Fruit fly (Drosophila melanogaster) whole organism, wandering third instar larva: ENCODE measurements around the gene CG12035.

ENCODE experiments used
- GATAd ChIP-seq: sonication (Bioruptor generic); optimal IDR thresholded peaks from 2 replicates; lab custom pipeline; 2016; ENCODE audit warnings: missing biosample characterization, missing genetic modification characterization
- OdsH ChIP-seq: fragments of 200-800 bp; sonication (Bioruptor generic); optimal IDR thresholded peaks from 2 replicates; lab custom pipeline; 2016; ENCODE audit warnings: missing biosample characterization, mild to moderate bottlenecking, missing genetic modification characterization
- Sp1 ChIP-seq: fragments of 200-800 bp; sonication (Bioruptor generic); optimal IDR thresholded peaks from 3 replicates; lab custom pipeline; 2019; ENCODE audit warnings: missing biosample characterization, mild to moderate bottlenecking, missing genetic modification characterization, moderate library complexity
- usp ChIP-seq: fragments of >200 bp; optimal IDR thresholded peaks from 2 replicates; lab custom pipeline; 2017; ENCODE audit warnings: missing biosample characterization, missing genetic modification characterization
- woc ChIP-seq: sonication (Bioruptor generic); optimal IDR thresholded peaks from 2 replicates; lab custom pipeline; 2016; ENCODE audit warnings: missing biosample characterization, mild to moderate bottlenecking, missing genetic modification characterization

Gene CG12035

DNA sequence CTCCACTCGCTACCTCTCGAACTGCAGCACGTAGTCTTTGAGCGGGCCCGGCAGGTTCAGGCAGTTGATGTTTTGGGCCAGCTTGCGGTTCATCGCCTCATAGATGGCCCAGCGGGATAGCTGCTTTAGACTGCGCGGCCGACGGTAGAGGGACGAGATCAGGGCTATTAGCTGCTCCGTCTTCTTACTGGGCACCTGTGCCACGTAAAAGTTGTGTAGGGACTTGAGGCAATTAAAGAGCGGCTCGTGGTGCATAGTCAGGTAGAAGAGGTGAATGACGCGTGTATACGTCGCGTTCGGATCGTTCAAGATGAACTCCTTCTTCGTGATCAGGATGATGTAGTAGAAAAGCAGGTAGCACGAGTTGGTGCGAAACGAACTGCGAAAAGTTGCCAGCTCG is 48.4 kb downstream of the CG12035 start:
- no peak for TF ChIP-seq Sp1 (GFP tag; lab: Kevin White, UChicago)
- TF ChIP-seq woc (GFP tag; lab: Kevin White, UChicago) = no peak
- no peak for TF ChIP-seq GATAd (GFP tag; lab: Kevin White, UChicago)
- no peak for TF ChIP-seq OdsH (GFP tag; lab: Kevin White, UChicago)
- no peak for TF ChIP-seq usp
